Fruit fly (Drosophila melanogaster): ENCODE measurements around the gene Pomp.

Gene Pomp

DNA sequence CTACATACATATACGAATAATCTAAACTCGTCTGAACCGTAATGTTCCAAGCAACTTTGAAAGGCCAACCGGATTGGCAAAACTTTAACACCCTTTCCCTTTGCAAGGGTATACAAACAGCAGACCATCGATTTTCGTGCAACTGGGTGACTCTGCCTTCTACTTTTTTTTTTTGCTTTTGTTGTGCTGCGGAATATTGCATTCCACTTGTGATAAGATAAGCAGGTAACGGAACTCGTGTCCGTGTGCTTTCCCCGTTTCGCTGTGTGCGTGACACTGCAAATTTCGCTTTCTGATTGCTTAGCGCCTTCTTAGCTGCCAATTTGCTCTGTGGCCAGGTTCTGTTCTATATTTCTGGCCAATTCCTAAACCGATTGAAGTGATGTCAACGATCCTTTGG, 26.5 kb upstream of the Pomp start:
- no peak for TF ChIP-seq ey (GFP tag; optimal IDR thresholded peaks at IDR 0.05)
- TF ChIP-seq Hnf4 (GFP tag; optimal IDR thresholded peaks at IDR 0.05), result no peak
- peak; percentile 16 for TF ChIP-seq h (GFP tag; optimal IDR thresholded peaks at IDR 0.05)
- peak; percentile 24 for TF ChIP-seq rgr (GFP tag; optimal IDR thresholded peaks at IDR 0.05)
- TF ChIP-seq Myc (optimal IDR thresholded peaks at IDR 0.05), result no peak
- TF ChIP-seq Rel (GFP tag; optimal IDR thresholded peaks at IDR 0.05), result no peak
- peak; percentile 100 for TF ChIP-seq Rel (tag; optimal IDR thresholded peaks at IDR 0.05)

DNA sequence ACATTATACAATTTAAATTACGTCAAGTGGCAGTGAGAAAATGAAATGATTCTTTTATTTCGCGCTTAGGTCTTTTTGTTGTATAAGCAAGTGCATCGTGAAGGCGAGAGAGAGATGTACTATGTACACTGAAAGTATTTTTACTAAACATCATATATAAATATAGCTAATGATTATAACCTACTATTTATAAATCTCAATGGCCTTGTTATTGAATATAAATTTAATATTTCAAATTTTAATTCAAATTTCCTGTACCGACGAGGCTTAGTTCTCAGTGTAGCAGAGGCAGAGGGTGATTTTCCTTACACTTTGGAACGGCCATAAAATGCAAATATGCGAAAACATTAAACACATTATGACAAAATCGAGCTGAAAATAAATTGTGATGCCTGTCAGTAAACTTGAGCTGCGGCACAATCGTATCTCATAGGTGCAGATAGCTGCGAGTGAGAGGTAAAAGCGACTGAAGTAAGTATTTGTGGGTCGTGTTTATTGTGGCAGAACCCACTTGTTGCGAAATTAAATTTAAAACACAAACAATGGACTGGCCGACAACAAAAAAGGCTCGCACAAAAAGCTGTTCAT, 25.4 kb upstream of the Pomp start:
- TF ChIP-seq Hnf4 (GFP tag; optimal IDR thresholded peaks at IDR 0.05) (peak; percentile 74), HLH106 (tag; optimal IDR thresholded peaks at IDR 0.05) (peak; percentile 82), CG32264 (GFP tag; optimal IDR thresholded peaks at IDR 0.05) (no peak), pan (optimal IDR thresholded peaks at IDR 0.05) (no peak), rgr (GFP tag; optimal IDR thresholded peaks at IDR 0.05) (peak; percentile 91), OdsH (GFP tag; optimal IDR thresholded peaks at IDR 0.05) (peak; percentile 88), fru (GFP tag; optimal IDR thresholded peaks at IDR 0.05) (peak; percentile 58), CG9705 (GFP tag; optimal IDR thresholded peaks at IDR 0.05) (peak; percentile 6), usp (GFP tag; optimal IDR thresholded peaks at IDR 0.05) (no peak), foxo (GFP tag; optimal IDR thresholded peaks at IDR 0.05) (peak in 1 of 2 experiments; percentile 89), tai (GFP tag; optimal IDR thresholded peaks at IDR 0.05) (no peak), psq (GFP tag; optimal IDR thresholded peaks at IDR 0.05) (peak; percentile 86), sage (GFP tag; optimal IDR thresholded peaks at IDR 0.05) (peak; percentile 73), GATAd (GFP tag; optimal IDR thresholded peaks at IDR 0.05) (no peak), Sp1 (GFP tag; optimal IDR thresholded peaks at IDR 0.05) (peak; percentile 81), br (GFP tag; optimal IDR thresholded peaks at IDR 0.05) (peak; percentile 27), brk (GFP tag; optimal IDR thresholded peaks at IDR 0.05) (peak; percentile 79), Rel (GFP tag; optimal IDR thresholded peaks at IDR 0.05) (peak; percentile 9), Rel (tag; optimal IDR thresholded peaks at IDR 0.05) (peak; percentile 42), h (GFP tag; optimal IDR thresholded peaks at IDR 0.05) (peak; percentile 88), dmrt93B (GFP tag; optimal IDR thresholded peaks at IDR 0.05) (peak; percentile 59), woc (GFP tag; optimal IDR thresholded peaks at IDR 0.05) (peak; percentile 40), ey (GFP tag; optimal IDR thresholded peaks at IDR 0.05) (peak; percentile 64), dsf (GFP tag; optimal IDR thresholded peaks at IDR 0.05; ENCODE audit: borderline replicate concordance) (peak; percentile 49), jim (GFP tag; optimal IDR thresholded peaks at IDR 0.05) (no peak), Jra (GFP tag; optimal IDR thresholded peaks at IDR 0.05) (peak; percentile 46), sv (GFP tag; optimal IDR thresholded peaks at IDR 0.05) (peak; percentile 33)

DNA sequence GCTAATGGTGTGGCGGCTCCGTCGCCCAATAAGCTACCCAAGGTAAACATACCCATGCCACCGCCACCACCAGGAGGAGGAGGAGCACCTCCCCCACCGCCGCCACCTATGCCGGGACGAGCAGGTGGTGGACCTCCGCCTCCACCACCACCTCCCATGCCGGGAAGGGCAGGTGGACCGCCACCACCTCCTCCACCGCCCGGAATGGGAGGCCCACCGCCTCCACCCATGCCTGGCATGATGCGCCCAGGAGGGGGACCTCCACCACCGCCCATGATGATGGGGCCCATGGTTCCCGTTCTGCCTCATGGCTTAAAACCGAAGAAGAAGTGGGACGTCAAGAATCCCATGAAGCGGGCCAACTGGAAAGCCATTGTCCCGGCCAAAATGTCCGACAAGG, 22.8 kb upstream of the Pomp start:
- TF ChIP-seq Sp1 (GFP tag; optimal IDR thresholded peaks at IDR 0.05), result no peak
- TF ChIP-seq N (GFP tag; optimal IDR thresholded peaks at IDR 0.05), result no peak
- TF ChIP-seq lola (GFP tag; optimal IDR thresholded peaks at IDR 0.05), result no peak
- peak; percentile 99 for TF ChIP-seq Dfd (GFP tag; optimal IDR thresholded peaks at IDR 0.05)

DNA sequence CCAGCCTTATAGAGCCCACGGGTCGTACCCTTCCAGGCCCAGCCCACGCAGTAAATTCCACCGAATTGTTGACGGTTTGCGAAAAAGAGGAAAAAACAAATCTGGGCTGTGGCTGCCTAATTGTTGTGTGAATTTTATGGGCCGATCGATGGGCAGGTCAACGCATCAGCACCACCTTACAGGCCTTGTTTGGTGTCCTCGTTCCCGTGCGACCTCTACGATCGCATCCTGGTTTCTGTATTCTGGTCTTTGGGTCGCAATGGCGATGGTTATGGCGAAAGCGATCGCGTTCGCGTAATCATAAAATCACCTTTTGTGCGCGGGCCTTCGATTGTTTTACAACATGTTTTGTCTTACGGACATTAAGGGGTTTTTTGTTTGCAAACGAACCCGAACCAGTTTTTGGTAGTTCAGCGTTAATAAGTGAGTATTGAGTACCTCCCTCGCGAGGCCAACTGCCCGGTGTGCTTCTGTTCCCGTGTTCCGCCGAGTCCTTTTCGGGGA, 18.8 kb upstream of the Pomp start:
- TF ChIP-seq lola (GFP tag; optimal IDR thresholded peaks at IDR 0.05), result no peak

DNA sequence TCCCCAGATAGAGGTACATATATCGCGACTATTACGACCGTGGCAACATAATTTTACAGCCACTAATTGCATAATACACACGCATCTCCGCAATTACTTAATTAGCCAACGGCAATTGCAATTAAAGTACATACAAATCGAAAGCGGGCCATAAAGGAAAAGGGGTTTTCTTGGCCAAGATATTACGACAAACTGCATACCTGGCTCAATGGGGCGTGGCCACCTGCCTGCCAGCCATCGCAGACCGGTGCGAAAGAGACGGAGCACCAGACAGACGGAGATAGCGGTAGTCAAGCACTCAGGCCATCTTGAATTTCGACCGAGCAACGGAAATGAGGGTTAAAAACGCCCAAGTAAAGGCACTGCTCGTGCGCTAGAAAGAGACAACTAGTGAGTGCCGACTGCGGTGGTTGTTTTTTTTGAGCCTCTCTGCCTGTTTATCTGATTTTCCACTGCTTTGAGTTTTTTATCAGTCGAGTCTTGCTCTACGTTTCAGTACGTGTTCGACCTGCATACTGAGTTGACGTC, 17.1 kb upstream of the Pomp start, which contains the start of gene cad:
Gene cad (plus strand): TSS at position 490 of the 528 bp plus-strand sequence.
- TF ChIP-seq Sp1 (GFP tag; optimal IDR thresholded peaks at IDR 0.05) (peak; percentile 65), Jra (GFP tag; optimal IDR thresholded peaks at IDR 0.05) (peak; percentile 19), Hr78 (GFP tag; optimal IDR thresholded peaks at IDR 0.05) (no peak), N (GFP tag; optimal IDR thresholded peaks at IDR 0.05) (no peak), lola (GFP tag; optimal IDR thresholded peaks at IDR 0.05) (no peak), Abd-B (GFP tag; optimal IDR thresholded peaks at IDR 0.05) (no peak), Dfd (GFP tag; optimal IDR thresholded peaks at IDR 0.05) (no peak), Hr83 (GFP tag; optimal IDR thresholded peaks at IDR 0.05; ENCODE audit: poor library complexity, severe bottlenecking) (peak; percentile 79), Rel (GFP tag; optimal IDR thresholded peaks at IDR 0.05) (no peak), Rel (tag; optimal IDR thresholded peaks at IDR 0.05) (peak; percentile 65), Myc (optimal IDR thresholded peaks at IDR 0.05) (no peak), CG32264 (GFP tag; optimal IDR thresholded peaks at IDR 0.05) (no peak), brk (GFP tag; optimal IDR thresholded peaks at IDR 0.05) (no peak), ey (GFP tag; optimal IDR thresholded peaks at IDR 0.05) (no peak), dsf (GFP tag; optimal IDR thresholded peaks at IDR 0.05; ENCODE audit: borderline replicate concordance) (no peak), OdsH (GFP tag; optimal IDR thresholded peaks at IDR 0.05) (peak; percentile 11), fru (GFP tag; optimal IDR thresholded peaks at IDR 0.05) (no peak), pan (optimal IDR thresholded peaks at IDR 0.05) (no peak), Dif (GFP tag; optimal IDR thresholded peaks at IDR 0.05; ENCODE audit: partially characterized antibody) (no peak), br (GFP tag; optimal IDR thresholded peaks at IDR 0.05) (peak; percentile 57), psq (GFP tag; optimal IDR thresholded peaks at IDR 0.05) (peak; percentile 45), h (GFP tag; optimal IDR thresholded peaks at IDR 0.05) (peak; percentile 65), tai (GFP tag; optimal IDR thresholded peaks at IDR 0.05) (no peak), sv (GFP tag; optimal IDR thresholded peaks at IDR 0.05) (no peak), rgr (GFP tag; optimal IDR thresholded peaks at IDR 0.05) (peak; percentile 68), CrebA (GFP tag; optimal IDR thresholded peaks at IDR 0.05; ENCODE audit: borderline replicate concordance) (no peak), HLH106 (tag; optimal IDR thresholded peaks at IDR 0.05) (peak; percentile 41), CG9705 (GFP tag; optimal IDR thresholded peaks at IDR 0.05) (peak; percentile 26), foxo (GFP tag; optimal IDR thresholded peaks at IDR 0.05) (peak in 1 of 2 experiments; percentile 14), Vsx2 (GFP tag; optimal IDR thresholded peaks at IDR 0.05; ENCODE audit: partially characterized antibody) (no peak), jim (GFP tag; optimal IDR thresholded peaks at IDR 0.05) (peak; percentile 65), usp (GFP tag; optimal IDR thresholded peaks at IDR 0.05) (no peak)
